Fruit fly (Drosophila melanogaster) whole organism, wandering third instar larva: ENCODE results near the gene CG14556.
A peak's percentile ranks its signal among the peaks of the same experiment; 100 is the strongest.

Experiments used
- Abd-B ChIP-seq: fragments of >200 bp; optimal IDR thresholded peaks from 2 replicates; lab custom pipeline; 2017; ENCODE audit warnings: missing biosample characterization, missing genetic modification characterization
- CG32264 ChIP-seq: fragments of 200-800 bp; sonication (Bioruptor generic); optimal IDR thresholded peaks from 2 replicates; lab custom pipeline; 2016; ENCODE audit warnings: missing biosample characterization, missing genetic modification characterization
- CG9705 ChIP-seq: fragments of 200-800 bp; sonication (Bioruptor generic); optimal IDR thresholded peaks from 2 replicates; lab custom pipeline; 2018; ENCODE audit warnings: missing biosample characterization, mild to moderate bottlenecking, missing genetic modification characterization
- CrebA ChIP-seq: fragments of 200-800 bp; sonication (Bioruptor generic); optimal IDR thresholded peaks from 2 replicates; lab custom pipeline; 2016; ENCODE audit warnings: missing biosample characterization, mild to moderate bottlenecking, missing genetic modification characterization, borderline replicate concordance
- Dfd ChIP-seq: fragments of >200 bp; optimal IDR thresholded peaks from 2 replicates; lab custom pipeline; 2017; ENCODE audit warnings: missing biosample characterization, missing genetic modification characterization
- Dif ChIP-seq: fragments of 200-275, 200-300 bp; sonication (Bioruptor generic); optimal IDR thresholded peaks from 2 replicates; lab custom pipeline; 2018; ENCODE audit warnings: missing biosample characterization, missing genetic modification characterization; ENCODE audit not compliant: partially characterized antibody
- GATAd ChIP-seq: sonication (Bioruptor generic); optimal IDR thresholded peaks from 2 replicates; lab custom pipeline; 2016; ENCODE audit warnings: missing biosample characterization, missing genetic modification characterization
- HLH106 ChIP-seq: fragments of 200-800 bp; optimal IDR thresholded peaks from 3 replicates; lab custom pipeline; 2019; ENCODE audit warnings: missing biosample characterization, mild to moderate bottlenecking, missing genetic modification characterization, moderate library complexity
- Hnf4 ChIP-seq: fragments of 200-800 bp; sonication (Bioruptor generic); optimal IDR thresholded peaks from 2 replicates; lab custom pipeline; 2016; ENCODE audit warnings: missing biosample characterization, mild to moderate bottlenecking, missing genetic modification characterization
- Hr78 ChIP-seq: fragments of >200 bp; optimal IDR thresholded peaks from 2 replicates; lab custom pipeline; 2017; ENCODE audit warnings: missing biosample characterization, missing genetic modification characterization
- Hr83 ChIP-seq: fragments of 200-300 bp; sonication (Bioruptor generic); optimal IDR thresholded peaks from 2 replicates; lab custom pipeline; 2016; ENCODE audit warnings: missing biosample characterization, mild to moderate bottlenecking, missing genetic modification characterization, moderate library complexity; ENCODE audit not compliant: poor library complexity, severe bottlenecking
- Jra ChIP-seq: sonication (Bioruptor generic); optimal IDR thresholded peaks from 2 replicates; lab custom pipeline; 2016; ENCODE audit warnings: missing biosample characterization, missing genetic modification characterization
- Mio ChIP-seq: sonication (Bioruptor generic); optimal IDR thresholded peaks from 2 replicates; lab custom pipeline; 2016; ENCODE audit warnings: missing biosample characterization, missing genetic modification characterization
- N ChIP-seq: fragments of >200 bp; optimal IDR thresholded peaks from 2 replicates; lab custom pipeline; 2018; ENCODE audit warnings: missing biosample characterization, missing external identifiers, missing genetic modification characterization
- OdsH ChIP-seq: fragments of 200-800 bp; sonication (Bioruptor generic); optimal IDR thresholded peaks from 2 replicates; lab custom pipeline; 2016; ENCODE audit warnings: missing biosample characterization, mild to moderate bottlenecking, missing genetic modification characterization
- Rel ChIP-seq, 2 experiments: fragments of 200-800 bp; sonication (Bioruptor generic) in 1 of 2; optimal IDR thresholded peaks; 2 replicates in 1 of 2; 3 replicates in 1 of 2; lab custom pipeline; 2016 to 2019; ENCODE audit warnings: mild to moderate bottlenecking in 2 of 2, missing biosample characterization in 2 of 2, missing genetic modification characterization in 2 of 2, moderate library complexity in 1 of 2
- Sp1 ChIP-seq: fragments of 200-800 bp; sonication (Bioruptor generic); optimal IDR thresholded peaks from 3 replicates; lab custom pipeline; 2019; ENCODE audit warnings: missing biosample characterization, mild to moderate bottlenecking, missing genetic modification characterization, moderate library complexity
- Vsx2 ChIP-seq: fragments of 200-300, 225-300 bp; sonication (Bioruptor generic); optimal IDR thresholded peaks from 2 replicates; lab custom pipeline; 2018; ENCODE audit warnings: missing biosample characterization, missing genetic modification characterization; ENCODE audit not compliant: partially characterized antibody
- br ChIP-seq: fragments of 200-800 bp; sonication (Bioruptor generic); optimal IDR thresholded peaks from 2 replicates; lab custom pipeline; 2016; ENCODE audit warnings: missing biosample characterization, missing genetic modification characterization
- brk ChIP-seq: fragments of 200-800 bp; sonication (Bioruptor generic); optimal IDR thresholded peaks from 2 replicates; lab custom pipeline; 2016; ENCODE audit warnings: missing biosample characterization, mild to moderate bottlenecking, missing genetic modification characterization
- dl ChIP-seq, 2 experiments: fragments of 175-275, 200-275 bp in 1 of 2; fragments of 200-275 bp in 1 of 2; sonication (Bioruptor generic); optimal IDR thresholded peaks; lab custom pipeline; 2018; ENCODE audit warnings: mild to moderate bottlenecking in 2 of 2, missing biosample characterization in 2 of 2, missing genetic modification characterization in 2 of 2, moderate library complexity in 2 of 2; ENCODE audit not compliant: partially characterized antibody in 2 of 2, insufficient read depth in 1 of 2
- dmrt93B ChIP-seq: fragments of 200-800 bp; sonication (Bioruptor generic); optimal IDR thresholded peaks from 2 replicates; lab custom pipeline; 2018; ENCODE audit warnings: missing biosample characterization, mild to moderate bottlenecking, missing genetic modification characterization
- dsf ChIP-seq: sonication (Bioruptor generic); optimal IDR thresholded peaks from 2 replicates; lab custom pipeline; 2016; ENCODE audit warnings: missing biosample characterization, missing genetic modification characterization, borderline replicate concordance
- ey ChIP-seq: fragments of 200-800 bp; sonication (Bioruptor generic); optimal IDR thresholded peaks from 2 replicates; lab custom pipeline; 2016; ENCODE audit warnings: missing biosample characterization, missing genetic modification characterization
- foxo ChIP-seq, 2 experiments: fragments of 200-800 bp; sonication (Bioruptor generic); optimal IDR thresholded peaks; 2 replicates in 1 of 2; 3 replicates in 1 of 2; lab custom pipeline; 2016 to 2017; ENCODE audit warnings: missing biosample characterization in 2 of 2, missing genetic modification characterization in 2 of 2
- h ChIP-seq: fragments of 200-800 bp; sonication (Bioruptor generic); optimal IDR thresholded peaks from 3 replicates; lab custom pipeline; 2016; ENCODE audit warnings: missing biosample characterization, mild to moderate bottlenecking, missing genetic modification characterization
- jim ChIP-seq: fragments of 175-275, 200-325 bp; sonication (Bioruptor generic); optimal IDR thresholded peaks from 2 replicates; lab custom pipeline; 2016; ENCODE audit warnings: missing biosample characterization, mild to moderate bottlenecking, missing genetic modification characterization
- pan ChIP-seq: fragments of >200 bp; optimal IDR thresholded peaks from 2 replicates; lab custom pipeline; 2017
- psq ChIP-seq: fragments of 200-800 bp; sonication (Bioruptor generic); optimal IDR thresholded peaks from 3 replicates; lab custom pipeline; 2017; ENCODE audit warnings: missing biosample characterization, mild to moderate bottlenecking, missing genetic modification characterization, moderate library complexity
- rgr ChIP-seq: fragments of 200-800 bp; sonication (Bioruptor generic); optimal IDR thresholded peaks from 3 replicates; lab custom pipeline; 2016; ENCODE audit warnings: missing biosample characterization, mild to moderate bottlenecking, missing genetic modification characterization
- sage ChIP-seq: fragments of 200-800 bp; sonication (Bioruptor generic); optimal IDR thresholded peaks from 2 replicates; lab custom pipeline; 2016; ENCODE audit warnings: missing biosample characterization, mild to moderate bottlenecking, missing genetic modification characterization
- sv ChIP-seq: fragments of 200-800 bp; sonication (Bioruptor generic); optimal IDR thresholded peaks from 3 replicates; lab custom pipeline; 2016; ENCODE audit warnings: missing biosample characterization, missing genetic modification characterization
- tai ChIP-seq: sonication (Bioruptor generic); optimal IDR thresholded peaks from 2 replicates; lab custom pipeline; 2016; ENCODE audit warnings: missing biosample characterization, missing genetic modification characterization
- usp ChIP-seq: fragments of >200 bp; optimal IDR thresholded peaks from 2 replicates; lab custom pipeline; 2017; ENCODE audit warnings: missing biosample characterization, missing genetic modification characterization
- woc ChIP-seq: sonication (Bioruptor generic); optimal IDR thresholded peaks from 2 replicates; lab custom pipeline; 2016; ENCODE audit warnings: missing biosample characterization, mild to moderate bottlenecking, missing genetic modification characterization

Gene CG14556

DNA sequence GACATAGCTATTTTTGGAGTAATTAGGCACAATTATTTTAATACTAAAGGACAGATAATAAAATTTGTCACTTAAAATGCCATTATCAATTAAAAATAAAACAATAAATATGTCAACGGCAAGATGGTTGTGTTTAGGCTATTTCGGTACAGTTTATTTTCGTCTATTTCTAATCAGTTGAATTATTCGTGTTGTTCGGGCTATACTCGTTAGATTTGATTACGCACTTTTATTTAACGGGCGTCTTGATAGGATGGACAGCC lies 21.4 kb upstream of the CG14556 start:
- TF ChIP-seq jim (no peak), pan (lab: Kevin White, UChicago) (no peak), usp (no peak), Dif (GFP tag; lab: Kevin White, UChicago) (no peak), foxo (GFP tag; optimal IDR thresholded peaks at IDR 0.05; lab: Kevin White, UChicago) (no peak), dl (GFP tag; optimal IDR thresholded peaks at IDR 0.05; lab: Kevin White, UChicago; ENCODE audit: insufficient read depth in 1 of 2, partially characterized antibody in 2 of 2) (no peak), Hr83 (GFP tag; lab: Kevin White, UChicago) (no peak), GATAd (GFP tag; lab: Kevin White, UChicago) (no peak), Mio (GFP tag; lab: Kevin White, UChicago) (no peak), br (no peak), sv (GFP tag; lab: Kevin White, UChicago) (no peak), Abd-B (GFP tag; lab: Kevin White, UChicago) (no peak), Hr78 (GFP tag; lab: Kevin White, UChicago) (no peak), CG9705 (GFP tag; lab: Kevin White, UChicago) (no peak), sage (no peak), CG32264 (GFP tag; lab: Kevin White, UChicago) (no peak), tai (GFP tag; lab: Kevin White, UChicago) (no peak), Dfd (GFP tag; lab: Kevin White, UChicago) (no peak), Jra (GFP tag; lab: Kevin White, UChicago) (no peak)

- no peak for TF ChIP-seq HLH106 (tag; lab: Kevin White, UChicago)
- no peak for TF ChIP-seq Hnf4 (GFP tag; lab: Kevin White, UChicago)
- no peak for TF ChIP-seq N (GFP tag; lab: Kevin White, UChicago)
- TF ChIP-seq woc (GFP tag; lab: Kevin White, UChicago): no peak
- no peak for TF ChIP-seq Hr78 (GFP tag; lab: Kevin White, UChicago)
- no peak for TF ChIP-seq h
- no peak for TF ChIP-seq Mio (GFP tag; lab: Kevin White, UChicago)
- TF ChIP-seq tai (GFP tag; lab: Kevin White, UChicago): no peak
- no peak for TF ChIP-seq rgr (GFP tag; lab: Kevin White, UChicago)
- TF ChIP-seq Vsx2 (GFP tag; lab: Kevin White, UChicago): no peak
Measured at dm6 chr3R:26105407-26105806, 21.1 kb upstream of the CG14556 start.

dm6 chr3R:26105924-26106494 lies 20.4 kb upstream of the CG14556 start:
- no peak for TF ChIP-seq GATAd (GFP tag; lab: Kevin White, UChicago)
- TF ChIP-seq dmrt93B (GFP tag; lab: Kevin White, UChicago): peak; percentile 34
- TF ChIP-seq brk (GFP tag; lab: Kevin White, UChicago): no peak
- TF ChIP-seq foxo (GFP tag; optimal IDR thresholded peaks at IDR 0.05; lab: Kevin White, UChicago): peak in 1 of 2 experiments; percentile 40
- peak; percentile 2 for TF ChIP-seq sv (GFP tag; lab: Kevin White, UChicago)
- peak; percentile 32 for TF ChIP-seq HLH106 (tag; lab: Kevin White, UChicago)
- TF ChIP-seq Rel (GFP tag; optimal IDR thresholded peaks at IDR 0.05; lab: Kevin White, UChicago): no peak
- TF ChIP-seq Rel (tag; optimal IDR thresholded peaks at IDR 0.05; lab: Kevin White, UChicago): peak; percentile 99
- TF ChIP-seq dsf (GFP tag; lab: Kevin White, UChicago): no peak
- peak in 1 of 2 experiments; percentile 31 for TF ChIP-seq dl (GFP tag; optimal IDR thresholded peaks at IDR 0.05; lab: Kevin White, UChicago; ENCODE audit: insufficient read depth in 1 of 2, partially characterized antibody in 2 of 2)
- TF ChIP-seq pan (lab: Kevin White, UChicago): no peak

DNA sequence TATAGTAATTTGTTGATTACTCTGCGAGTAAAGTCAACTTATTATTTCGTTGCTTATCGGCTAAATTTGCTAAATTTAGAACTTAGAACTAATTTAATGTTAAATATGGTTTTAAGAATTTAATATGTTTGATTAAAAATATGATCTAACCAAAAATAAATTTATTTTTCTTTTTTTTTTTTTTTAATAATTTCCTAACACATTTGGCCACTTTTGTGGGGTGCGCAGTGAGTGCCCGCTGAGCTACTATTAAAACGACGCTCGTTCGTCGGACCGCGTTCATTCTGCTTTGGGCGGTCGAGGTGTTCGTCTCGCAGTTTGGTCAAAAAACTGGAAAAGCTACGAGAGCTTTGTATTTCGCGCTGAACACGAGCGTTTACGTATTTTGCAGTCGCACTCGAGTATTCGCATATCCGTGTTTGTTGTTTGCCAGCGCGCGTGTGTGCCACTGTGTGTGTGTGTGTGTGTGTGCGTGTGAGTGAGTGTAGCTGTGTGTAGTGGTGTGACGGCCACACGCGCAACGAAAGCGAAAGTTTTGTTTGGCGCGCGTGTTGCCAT lies 19.8 kb upstream of the CG14556 start, which contains the start of gene Cipc:
Gene Cipc (plus strand): TSS at position 274 of the 558 bp plus-strand sequence.
- TF ChIP-seq foxo (GFP tag; optimal IDR thresholded peaks at IDR 0.05; lab: Kevin White, UChicago) (peak in 1 of 2 experiments; percentile 74), br (peak; percentile 45), pan (lab: Kevin White, UChicago) (no peak), ey (peak; percentile 12), jim (no peak), Jra (GFP tag; lab: Kevin White, UChicago) (peak; percentile 17), usp (no peak), CG9705 (GFP tag; lab: Kevin White, UChicago) (no peak), Hr83 (GFP tag; lab: Kevin White, UChicago) (peak; percentile 29), h (peak; percentile 93), Hr78 (GFP tag; lab: Kevin White, UChicago) (no peak), sv (GFP tag; lab: Kevin White, UChicago) (peak; percentile 5), sage (peak; percentile 76), CG32264 (GFP tag; lab: Kevin White, UChicago) (no peak), Mio (GFP tag; lab: Kevin White, UChicago) (no peak), OdsH (peak; percentile 46), dmrt93B (GFP tag; lab: Kevin White, UChicago) (peak; percentile 57), psq (GFP tag; lab: Kevin White, UChicago) (peak; percentile 32), N (GFP tag; lab: Kevin White, UChicago) (no peak), Abd-B (GFP tag; lab: Kevin White, UChicago) (no peak), brk (GFP tag; lab: Kevin White, UChicago) (peak; percentile 19), Sp1 (GFP tag; lab: Kevin White, UChicago) (peak; percentile 71), dsf (GFP tag; lab: Kevin White, UChicago) (no peak), CrebA (GFP tag; lab: Kevin White, UChicago) (no peak), Dfd (GFP tag; lab: Kevin White, UChicago) (peak; percentile 89), Rel (GFP tag; optimal IDR thresholded peaks at IDR 0.05; lab: Kevin White, UChicago) (no peak), Rel (tag; optimal IDR thresholded peaks at IDR 0.05; lab: Kevin White, UChicago) (peak; percentile 54), dl (GFP tag; optimal IDR thresholded peaks at IDR 0.05; lab: Kevin White, UChicago; ENCODE audit: insufficient read depth in 1 of 2, partially characterized antibody in 2 of 2) (peak in 1 of 2 experiments; percentile 27), Dif (GFP tag; lab: Kevin White, UChicago) (peak; percentile 21), woc (GFP tag; lab: Kevin White, UChicago) (peak; percentile 42), Vsx2 (GFP tag; lab: Kevin White, UChicago) (peak; percentile 80)
